Fruit fly (Drosophila melanogaster) whole organism, embryonic: ENCODE data around the gene CG44838.

Experiments
- Ada2b ChIP-seq: fragments of 200-800 bp; sonication (Bioruptor generic); IDR thresholded peaks from 2 replicates; pipeline ENCODE4 v1.3.6; 2022; ENCODE audit warnings: missing biosample characterization, missing genetic modification characterization
- Bdp1 ChIP-seq: fragments of 200-800 bp; sonication (Bioruptor generic); optimal IDR thresholded peaks from 3 replicates; lab custom pipeline; 2016; ENCODE audit warnings: missing biosample characterization, missing genetic modification characterization
- CG11504 ChIP-seq: fragments of 200-800 bp; sonication (Bioruptor generic); optimal IDR thresholded peaks from 3 replicates; lab custom pipeline; 2019; ENCODE audit warnings: missing biosample characterization, mild to moderate bottlenecking, missing genetic modification characterization, moderate library complexity
- CG17912 ChIP-seq: fragments of 200-800 bp; sonication (Bioruptor generic); optimal IDR thresholded peaks from 2 replicates; lab custom pipeline; 2018; ENCODE audit warnings: missing biosample characterization, mild to moderate bottlenecking, missing genetic modification characterization
- CG18476 ChIP-seq: fragments of 200-800 bp; sonication (Bioruptor generic); optimal IDR thresholded peaks from 2 replicates; lab custom pipeline; 2016; ENCODE audit warnings: missing biosample characterization, mild to moderate bottlenecking, missing genetic modification characterization
- CG2875 ChIP-seq: fragments of 200-800 bp; sonication (Bioruptor generic); optimal IDR thresholded peaks from 2 replicates; lab custom pipeline; 2017; ENCODE audit warnings: missing biosample characterization, mild to moderate bottlenecking, missing genetic modification characterization, missing genetic modification reagents
- CG30403 ChIP-seq: fragments of 200-800 bp; sonication (Bioruptor generic); optimal IDR thresholded peaks from 3 replicates; lab custom pipeline; 2016; ENCODE audit warnings: missing biosample characterization, missing genetic modification characterization
- CG3163 ChIP-seq: fragments of 200-800 bp; sonication (Bioruptor generic); optimal IDR thresholded peaks from 3 replicates; lab custom pipeline; 2016; ENCODE audit warnings: missing biosample characterization, missing genetic modification characterization
- CG34224 ChIP-seq: fragments of 200-800 bp; sonication (Bioruptor generic); IDR thresholded peaks from 3 replicates; pipeline ENCODE4 v1.3.6; 2022; ENCODE audit warnings: missing biosample characterization, missing genetic modification characterization; ENCODE audit not compliant: partially characterized antibody
- CG4730 ChIP-seq: fragments of 200-800 bp; sonication (Bioruptor generic); IDR thresholded peaks from 2 replicates; pipeline ENCODE4 v1.3.6; 2022; ENCODE audit warnings: missing biosample characterization, missing genetic modification characterization
- CG6654 ChIP-seq: fragments of 200-800 bp; sonication (Bioruptor generic); optimal IDR thresholded peaks from 2 replicates; lab custom pipeline; 2017; ENCODE audit warnings: missing biosample characterization, mild to moderate bottlenecking, missing genetic modification characterization
- CG7357 ChIP-seq: fragments of 200-800 bp; sonication (Bioruptor generic); IDR thresholded peaks from 3 replicates; pipeline ENCODE4 v1.3.6; 2022; ENCODE audit warnings: missing biosample characterization, missing genetic modification characterization
- CG7987 ChIP-seq: fragments of 200-800 bp; sonication (Bioruptor generic); optimal IDR thresholded peaks from 2 replicates; lab custom pipeline; 2018; ENCODE audit warnings: missing biosample characterization, mild to moderate bottlenecking, missing genetic modification characterization, moderate library complexity
- CG8388 ChIP-seq: fragments of 200-800 bp; sonication (Bioruptor generic); optimal IDR thresholded peaks from 2 replicates; lab custom pipeline; 2019; ENCODE audit warnings: missing biosample characterization, mild to moderate bottlenecking, missing genetic modification characterization, moderate library complexity
- CG9609 ChIP-seq: fragments of 200-800 bp; sonication (Bioruptor generic); optimal IDR thresholded peaks from 3 replicates; lab custom pipeline; 2016; ENCODE audit warnings: missing biosample characterization, missing genetic modification characterization
- CHES-1-like ChIP-seq: fragments of 200-800 bp; sonication (Bioruptor generic); optimal IDR thresholded peaks from 2 replicates; lab custom pipeline; 2016; ENCODE audit warnings: missing biosample characterization, missing genetic modification characterization
- Camta ChIP-seq: fragments of 200-800 bp; sonication (Bioruptor generic); optimal IDR thresholded peaks from 2 replicates; lab custom pipeline; 2016; ENCODE audit warnings: missing biosample characterization, missing genetic modification characterization
- CkIIα-i1 ChIP-seq: fragments of 200-800 bp; sonication (Bioruptor generic); IDR thresholded peaks from 2 replicates; pipeline ENCODE4 v1.3.6; 2022; ENCODE audit warnings: missing biosample characterization, missing genetic modification characterization
- D ChIP-seq, 2 experiments: fragments of 200-800 bp in 1 of 2; fragments of >200 bp in 1 of 2; sonication (Bioruptor generic) in 1 of 2; optimal IDR thresholded peaks; 2 replicates in 1 of 2; 3 replicates in 1 of 2; lab custom pipeline; 2017; ENCODE audit warnings: mild to moderate bottlenecking in 1 of 2, missing biosample characterization in 1 of 2, missing genetic modification characterization in 1 of 2, missing genetic modification reagents in 1 of 2
- D19A ChIP-seq: fragments of 200-800 bp; optimal IDR thresholded peaks from 3 replicates; lab custom pipeline; 2019; ENCODE audit warnings: missing biosample characterization, mild to moderate bottlenecking, missing genetic modification characterization, moderate library complexity
- Elba2 ChIP-seq: fragments of 200-800 bp; sonication (Bioruptor generic); optimal IDR thresholded peaks from 3 replicates; lab custom pipeline; 2016; ENCODE audit warnings: missing biosample characterization, missing genetic modification characterization
- Ets97D ChIP-seq: fragments of 200-800 bp; sonication (Bioruptor generic); optimal IDR thresholded peaks from 3 replicates; lab custom pipeline; 2016; ENCODE audit warnings: missing biosample characterization, missing genetic modification characterization
- HmgD ChIP-seq: fragments of 200-800 bp; sonication (Bioruptor generic); optimal IDR thresholded peaks from 3 replicates; lab custom pipeline; 2016; ENCODE audit warnings: missing biosample characterization, missing genetic modification characterization
- Hmr ChIP-seq: fragments of 200-800 bp; sonication (Bioruptor generic); optimal IDR thresholded peaks from 3 replicates; lab custom pipeline; 2017; ENCODE audit warnings: mild to moderate bottlenecking, missing biosample characterization, missing genetic modification reagents, missing genetic modification characterization
- MESR4 ChIP-seq: fragments of 200-800 bp; sonication (Bioruptor generic); optimal IDR thresholded peaks from 2 replicates; lab custom pipeline; 2018; ENCODE audit warnings: missing biosample characterization, mild to moderate bottlenecking, missing genetic modification characterization, moderate library complexity
- MTF-1 ChIP-seq: fragments of 200-800 bp; sonication (Bioruptor generic); optimal IDR thresholded peaks from 2 replicates; lab custom pipeline; 2018; ENCODE audit warnings: missing biosample characterization, mild to moderate bottlenecking, missing genetic modification characterization, borderline replicate concordance
- NK7.1 ChIP-seq: fragments of 200-800 bp; sonication (Bioruptor generic); optimal IDR thresholded peaks from 3 replicates; lab custom pipeline; 2016; ENCODE audit warnings: missing biosample characterization, missing genetic modification characterization
- Rfx ChIP-seq: fragments of 200-800 bp; sonication (Bioruptor generic); IDR thresholded peaks from 2 replicates; pipeline ENCODE4 v1.3.6; 2022; ENCODE audit warnings: missing biosample characterization, missing genetic modification characterization
- Sry-β ChIP-seq: fragments of 200-800 bp; sonication (Bioruptor generic); optimal IDR thresholded peaks from 2 replicates; lab custom pipeline; 2018; ENCODE audit warnings: missing biosample characterization, mild to moderate bottlenecking, missing genetic modification characterization, moderate library complexity
- ap ChIP-seq: fragments of 200-800 bp; sonication (Bioruptor generic); IDR thresholded peaks from 2 replicates; pipeline ENCODE4 v1.3.6; 2022; ENCODE audit warnings: missing biosample characterization, missing genetic modification characterization
- chif ChIP-seq, 2 experiments: fragments of 200-800 bp; sonication (Bioruptor generic); optimal IDR thresholded peaks; 3 replicates each; lab custom pipeline; 2016; ENCODE audit warnings: missing biosample characterization in 2 of 2, missing genetic modification characterization in 2 of 2
- chm ChIP-seq: fragments of 200-800 bp; sonication (Bioruptor generic); IDR thresholded peaks from 2 replicates; pipeline ENCODE4 v1.3.6; 2022; ENCODE audit warnings: missing biosample characterization, missing genetic modification characterization
- ci ChIP-seq: fragments of 200-800 bp; sonication (Bioruptor generic); IDR thresholded peaks from 3 replicates; pipeline ENCODE4 v1.3.6; 2022; ENCODE audit warnings: missing biosample characterization, missing genetic modification characterization
- danr ChIP-seq: fragments of 200-800 bp; sonication (Bioruptor generic); IDR thresholded peaks from 2 replicates; pipeline ENCODE4 v1.3.6; 2022; ENCODE audit warnings: missing biosample characterization, missing genetic modification characterization
- ewg ChIP-seq: fragments of 200-800 bp; sonication (Bioruptor generic); optimal IDR thresholded peaks from 3 replicates; lab custom pipeline; 2017; ENCODE audit warnings: mild to moderate bottlenecking, missing biosample characterization, missing genetic modification reagents, missing genetic modification characterization
- exex ChIP-seq: fragments of 200-800 bp; sonication (Bioruptor generic); optimal IDR thresholded peaks from 4 replicates; lab custom pipeline; 2018; ENCODE audit warnings: missing biosample characterization, mild to moderate bottlenecking, missing genetic modification characterization, moderate library complexity
- fd96Cb ChIP-seq: fragments of 200-800 bp; sonication (Bioruptor generic); optimal IDR thresholded peaks from 2 replicates; lab custom pipeline; 2018; ENCODE audit warnings: missing biosample characterization, mild to moderate bottlenecking, missing genetic modification characterization, moderate library complexity
- gsb ChIP-seq: fragments of 200-800 bp; sonication (Bioruptor generic); IDR thresholded peaks from 2 replicates; pipeline ENCODE4 v1.3.6; 2022; ENCODE audit warnings: missing biosample characterization, missing genetic modification characterization
- gsb-n ChIP-seq: fragments of 200-800 bp; sonication (Bioruptor generic); optimal IDR thresholded peaks from 3 replicates; lab custom pipeline; 2018; ENCODE audit warnings: missing biosample characterization, mild to moderate bottlenecking, missing genetic modification characterization
- jigr1 ChIP-seq: fragments of 200-800 bp; sonication (Bioruptor generic); IDR thresholded peaks from 3 replicates; pipeline ENCODE4 v1.3.6; 2022; ENCODE audit warnings: missing biosample characterization, missing genetic modification characterization
- lab ChIP-seq: fragments of 200-800 bp; sonication (Bioruptor generic); optimal IDR thresholded peaks from 3 replicates; lab custom pipeline; 2017; ENCODE audit warnings: missing biosample characterization, missing genetic modification characterization, mild to moderate bottlenecking, moderate library complexity, missing genetic modification reagents
- mirr ChIP-seq: fragments of 200-800 bp; sonication (Bioruptor generic); optimal IDR thresholded peaks from 3 replicates; lab custom pipeline; 2018; ENCODE audit warnings: missing biosample characterization, mild to moderate bottlenecking, missing genetic modification characterization
- p53 ChIP-seq: fragments of 200-800 bp; sonication (Bioruptor generic); optimal IDR thresholded peaks from 2 replicates; lab custom pipeline; 2016; ENCODE audit warnings: missing biosample characterization, missing genetic modification characterization
- pb ChIP-seq: fragments of 200-800 bp; sonication (Bioruptor generic); optimal IDR thresholded peaks from 3 replicates; lab custom pipeline; 2016; ENCODE audit warnings: missing biosample characterization, missing genetic modification characterization
- pros ChIP-seq: fragments of 200-800 bp; sonication (Bioruptor generic); optimal IDR thresholded peaks from 3 replicates; lab custom pipeline; 2019; ENCODE audit warnings: missing biosample characterization, mild to moderate bottlenecking, missing genetic modification characterization, moderate library complexity
- pzg ChIP-seq: fragments of 200-800 bp; sonication (Bioruptor generic); optimal IDR thresholded peaks from 3 replicates; lab custom pipeline; 2018; ENCODE audit warnings: missing biosample characterization, mild to moderate bottlenecking, missing genetic modification characterization, moderate library complexity
- tgo ChIP-seq: fragments of 200-800 bp; sonication (Bioruptor generic); IDR thresholded peaks from 3 replicates; pipeline ENCODE4 v1.3.6; 2022; ENCODE audit warnings: missing biosample characterization, missing genetic modification characterization
- unpg ChIP-seq: fragments of 200-800 bp; sonication (Bioruptor generic); optimal IDR thresholded peaks from 3 replicates; lab custom pipeline; 2018; ENCODE audit warnings: missing biosample characterization, mild to moderate bottlenecking, missing genetic modification characterization, moderate library complexity
- usp ChIP-seq: fragments of >200 bp; optimal IDR thresholded peaks from 2 replicates; lab custom pipeline; 2017; ENCODE audit warnings: missing biosample characterization, missing genetic modification characterization
- vfl ChIP-seq: fragments of 200-800 bp; sonication (Bioruptor generic); optimal IDR thresholded peaks from 2 replicates; lab custom pipeline; 2016; ENCODE audit warnings: missing biosample characterization, missing genetic modification characterization

CG44838 gene

DNA sequence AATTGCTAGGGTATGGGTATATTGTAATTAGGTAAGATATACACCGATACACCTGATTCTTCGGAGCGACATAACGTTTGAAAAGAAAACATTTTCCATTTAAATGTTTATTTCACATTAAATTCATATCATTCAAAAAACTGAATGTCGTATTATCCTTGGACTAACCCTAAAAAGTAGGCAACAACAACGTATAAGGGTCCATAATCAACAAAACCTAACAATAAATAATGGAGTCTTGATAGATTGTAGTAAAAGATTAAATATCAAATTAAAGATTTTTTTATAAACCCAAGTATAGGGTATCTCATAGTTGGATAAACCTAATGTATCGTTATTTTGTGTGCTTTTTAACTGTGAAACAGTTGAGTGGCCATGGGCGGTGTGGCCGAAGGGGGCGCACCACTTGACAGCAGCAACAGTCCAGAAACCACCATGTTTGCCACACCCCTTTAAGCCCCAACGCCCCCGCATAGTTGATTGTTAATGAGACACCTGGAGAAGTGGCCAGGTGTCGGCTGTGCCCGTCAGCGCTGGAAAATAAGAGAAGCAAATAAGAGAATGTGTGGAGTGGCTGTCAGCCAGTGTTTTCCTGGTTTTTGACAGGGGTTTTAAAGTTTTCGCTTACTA lies 7.5 kb downstream of the CG44838 start (continued):
- TF ChIP-seq unpg: no peak
- no peak for TF ChIP-seq Camta
- no peak for TF ChIP-seq pb (GFP tag; lab: Kevin White, UChicago)
- no peak for TF ChIP-seq NK7.1 (GFP tag; lab: Kevin White, UChicago)
- no peak for TF ChIP-seq CHES-1-like (GFP tag; lab: Kevin White, UChicago)
- no peak for TF ChIP-seq mirr
- TF ChIP-seq CG3163 (GFP tag; lab: Kevin White, UChicago): no peak
- TF ChIP-seq CG7987 (GFP tag; lab: Kevin White, UChicago): no peak
- TF ChIP-seq CG34224 (GFP tag; lab: Robert Waterston, UW): no peak
- TF ChIP-seq Ets97D (GFP tag; lab: Kevin White, UChicago): no peak
- no peak for TF ChIP-seq ci (GFP tag; lab: Robert Waterston, UW)
- peak; percentile 36 for TF ChIP-seq CG30403
- TF ChIP-seq Ada2b (GFP tag; lab: Robert Waterston, UW): no peak
- TF ChIP-seq MESR4 (GFP tag; lab: Kevin White, UChicago): no peak
- TF ChIP-seq pzg (GFP tag; lab: Kevin White, UChicago): no peak
- no peak for TF ChIP-seq CG18476 (GFP tag; lab: Kevin White, UChicago)
- peak; percentile 32 for TF ChIP-seq Hmr
- TF ChIP-seq MTF-1 (GFP tag; lab: Kevin White, UChicago): no peak
- no peak for TF ChIP-seq ewg
- no peak for TF ChIP-seq gsb (GFP tag; lab: Robert Waterston, UW)
- TF ChIP-seq danr (GFP tag; lab: Robert Waterston, UW): no peak
- peak; percentile 74 for TF ChIP-seq D19A (tag; lab: Kevin White, UChicago)
- TF ChIP-seq CG9609 (GFP tag; lab: Kevin White, UChicago): peak; percentile 11
- no peak for TF ChIP-seq jigr1 (GFP tag; lab: Robert Waterston, UW)
- no peak for TF ChIP-seq CG7357 (GFP tag; lab: Robert Waterston, UW)
- TF ChIP-seq p53 (GFP tag; lab: Kevin White, UChicago): no peak
- no peak for TF ChIP-seq CG6654 (GFP tag; lab: Kevin White, UChicago)
- no peak for TF ChIP-seq CkIIα-i1 (GFP tag; lab: Robert Waterston, UW)
- no peak for TF ChIP-seq Rfx (GFP tag; lab: Robert Waterston, UW)
- no peak for TF ChIP-seq Sry-β (GFP tag; lab: Kevin White, UChicago)
- no peak for TF ChIP-seq CG17912 (GFP tag; lab: Kevin White, UChicago)
- peak; percentile 33 for TF ChIP-seq fd96Cb (tag; lab: Kevin White, UChicago)
- peak; percentile 21 for TF ChIP-seq lab (GFP tag; lab: Kevin White, UChicago)
- TF ChIP-seq D (optimal IDR thresholded peaks at IDR 0.05; lab: Kevin White, UChicago): no peak
- TF ChIP-seq D (GFP tag; optimal IDR thresholded peaks at IDR 0.05; lab: Kevin White, UChicago): peak; percentile 34
- TF ChIP-seq ap: no peak
- no peak for TF ChIP-seq CG2875 (GFP tag; lab: Kevin White, UChicago)
- TF ChIP-seq chm (GFP tag; lab: Robert Waterston, UW): no peak
- TF ChIP-seq tgo (GFP tag; lab: Robert Waterston, UW): no peak
- peak; percentile 66 for TF ChIP-seq CG11504 (tag; lab: Kevin White, UChicago)
- no peak for TF ChIP-seq CG8388 (GFP tag; lab: Kevin White, UChicago)
- TF ChIP-seq gsb-n (tag; lab: Kevin White, UChicago): no peak
- TF ChIP-seq pros: no peak
- TF ChIP-seq vfl (GFP tag; lab: Kevin White, UChicago): no peak
- no peak for TF ChIP-seq usp (GFP tag; lab: Kevin White, UChicago)
- TF ChIP-seq Bdp1 (GFP tag; lab: Kevin White, UChicago): no peak
- no peak for TF ChIP-seq HmgD (GFP tag; lab: Kevin White, UChicago)
- peak in 1 of 2 experiments; percentile 9 for TF ChIP-seq chif (GFP tag; optimal IDR thresholded peaks at IDR 0.05; lab: Kevin White, UChicago)
- no peak for TF ChIP-seq exex (tag; lab: Kevin White, UChicago)
- no peak for TF ChIP-seq Elba2 (GFP tag; lab: Kevin White, UChicago)
- TF ChIP-seq CG4730 (GFP tag; lab: Robert Waterston, UW): no peak
